Worm (Caenorhabditis elegans): ENCODE data around the gene F58A6.9.

F58A6.9 gene

ce11 chrII:5178609-5179008, 19.9 kb upstream of the F58A6.9 start:
- TF ChIP-seq unc-130 (tag; optimal IDR thresholded peaks at IDR 0.05) (no peak), zip-4 (GFP tag; optimal IDR thresholded peaks at IDR 0.05) (peak; percentile 7), elt-2 (tag; optimal IDR thresholded peaks at IDR 0.05) (peak; percentile 1), aly-2 (tag; optimal IDR thresholded peaks at IDR 0.05) (no peak), isw-1 (GFP tag; IDR thresholded peaks at IDR 0.05) (no peak), ama-1 (optimal IDR thresholded peaks at IDR 0.05) (no peak)

- TF ChIP-seq C34B4.2 (tag; optimal IDR thresholded peaks at IDR 0.05) (no peak), unc-130 (tag; optimal IDR thresholded peaks at IDR 0.05) (no peak), egl-27 (tag; optimal IDR thresholded peaks at IDR 0.05) (no peak), mef-2 (tag; optimal IDR thresholded peaks at IDR 0.05) (no peak), nhr-47 (tag; optimal IDR thresholded peaks at IDR 0.05) (no peak), xbp-1 (tag; optimal IDR thresholded peaks at IDR 0.05) (no peak), sptf-1 (tag; optimal IDR thresholded peaks at IDR 0.05) (no peak), blmp-1 (tag; optimal IDR thresholded peaks at IDR 0.05) (no peak), lin-15B (tag; optimal IDR thresholded peaks at IDR 0.05) (no peak), lin-35 (GFP tag; optimal IDR thresholded peaks at IDR 0.05) (no peak), nhr-20 (tag; optimal IDR thresholded peaks at IDR 0.05) (no peak), hlh-17 (GFP tag; optimal IDR thresholded peaks at IDR 0.05; ENCODE audit: borderline replicate concordance) (no peak), C16A3.4 (tag; optimal IDR thresholded peaks at IDR 0.05) (no peak), alr-1 (tag; optimal IDR thresholded peaks at IDR 0.05; ENCODE audit: borderline replicate concordance) (no peak), ceh-8 (GFP tag; optimal IDR thresholded peaks at IDR 0.05) (no peak)
These were observed 19.2 kb upstream of the F58A6.9 start, which contains the start of gene C27D6.12 for ce11 chrII:5177902-5178301. Gene C27D6.12, minus strand, starts transcription at chrII:5178002.

ce11 chrII:5176934-5177333, 18.3 kb upstream of the F58A6.9 start:
- TF ChIP-seq ces-1 (GFP tag; optimal IDR thresholded peaks at IDR 0.05) (no peak), fkh-10 (GFP tag; optimal IDR thresholded peaks at IDR 0.05) (no peak), unc-98 (GFP tag; IDR thresholded peaks at IDR 0.05) (no peak), unc-62 (GFP tag; optimal IDR thresholded peaks at IDR 0.05) (no peak), snu-23 (GFP tag; optimal IDR thresholded peaks at IDR 0.05) (no peak), mab-9 (GFP tag; IDR thresholded peaks at IDR 0.05) (no peak), snpc-4 (tag; optimal IDR thresholded peaks at IDR 0.05) (no peak), nhr-20 (tag; optimal IDR thresholded peaks at IDR 0.05) (no peak), aha-1 (tag; optimal IDR thresholded peaks at IDR 0.05) (no peak), nhr-71 (tag; optimal IDR thresholded peaks at IDR 0.05) (no peak), mdl-1 (tag; optimal IDR thresholded peaks at IDR 0.05) (no peak)

- no peak for TF ChIP-seq pax-3 (tag; optimal IDR thresholded peaks at IDR 0.05)
- TF ChIP-seq mef-2 (tag; optimal IDR thresholded peaks at IDR 0.05) = no peak
- no peak for TF ChIP-seq unc-86 (tag; optimal IDR thresholded peaks at IDR 0.05)
- TF ChIP-seq rnt-1 (tag; optimal IDR thresholded peaks at IDR 0.05) = no peak
- no peak for TF ChIP-seq mab-9 (GFP tag; IDR thresholded peaks at IDR 0.05)
- no peak for TF ChIP-seq nhr-237 (tag; optimal IDR thresholded peaks at IDR 0.05)
- TF ChIP-seq tbx-2 (tag; optimal IDR thresholded peaks at IDR 0.05) = no peak
- no peak for TF ChIP-seq blmp-1 (tag; optimal IDR thresholded peaks at IDR 0.05)
- no peak for TF ChIP-seq lin-13 (GFP tag; optimal IDR thresholded peaks at IDR 0.05)
- no peak for TF ChIP-seq hpl-2 (GFP tag; optimal IDR thresholded peaks at IDR 0.05)
- no peak for TF ChIP-seq xbp-1 (tag; optimal IDR thresholded peaks at IDR 0.05)
- no peak for TF ChIP-seq ceh-88 (GFP tag; IDR thresholded peaks at IDR 0.05)
- TF ChIP-seq lin-14 (GFP tag; optimal IDR thresholded peaks at IDR 0.05) = no peak
- no peak for TF ChIP-seq fos-1 (tag; optimal IDR thresholded peaks at IDR 0.05)
- no peak for TF ChIP-seq nhr-20 (tag; optimal IDR thresholded peaks at IDR 0.05)
- no peak for TF ChIP-seq aly-2 (tag; optimal IDR thresholded peaks at IDR 0.05)
- no peak for TF ChIP-seq pag-3 (tag; optimal IDR thresholded peaks at IDR 0.05; ENCODE audit: borderline replicate concordance, insufficient read depth)
These were observed 15.7 kb upstream of the F58A6.9 start, which contains the start of gene C27D6.3 for ce11 chrII:5174370-5174769. Gene C27D6.3, minus strand, starts transcription at chrII:5174470.

Data from whole organism, L1 larva.